Worm (Caenorhabditis elegans): ENCODE data around the gene drp-1.

ce11 chrIV:5582760-5583159 is 44.5 kb downstream of the drp-1 start:
- no peak for TF ChIP-seq pqm-1 (tag; optimal IDR thresholded peaks at IDR 0.05)
- TF ChIP-seq tbx-2 (tag; optimal IDR thresholded peaks at IDR 0.05) = no peak
- TF ChIP-seq dmd-4 (tag; optimal IDR thresholded peaks at IDR 0.05; ENCODE audit: borderline replicate concordance) = no peak
- no peak for TF ChIP-seq pag-3 (tag; optimal IDR thresholded peaks at IDR 0.05; ENCODE audit: borderline replicate concordance)
- TF ChIP-seq ceh-22 (tag; optimal IDR thresholded peaks at IDR 0.05) = no peak
- no peak for TF ChIP-seq mec-3 (tag; optimal IDR thresholded peaks at IDR 0.05; ENCODE audit: borderline replicate concordance)
- TF ChIP-seq nfya-1 (tag; optimal IDR thresholded peaks at IDR 0.05) = peak; percentile 92
- TF ChIP-seq ztf-16 (tag; optimal IDR thresholded peaks at IDR 0.05) = no peak
- no peak for TF ChIP-seq rnt-1 (tag; optimal IDR thresholded peaks at IDR 0.05)
- no peak for TF ChIP-seq lin-11 (tag; optimal IDR thresholded peaks at IDR 0.05)
- no peak for TF ChIP-seq fkh-10 (GFP tag; optimal IDR thresholded peaks at IDR 0.05)
- no peak for TF ChIP-seq pax-1 (tag; optimal IDR thresholded peaks at IDR 0.05)
- TF ChIP-seq sox-4 (tag; optimal IDR thresholded peaks at IDR 0.05) = no peak

Measured in whole organism, late embryonic.